Worm (Caenorhabditis elegans): ENCODE results near the gene R05D3.3.

ce11 chrIII:8394374-8395302 is 30.8 kb downstream of the R05D3.3 start, which contains the start of gene ZK353.10:
- no peak for TF ChIP-seq flt-1 (GFP tag; IDR thresholded peaks at IDR 0.05)
- no peak for TF ChIP-seq pes-1 (GFP tag; IDR thresholded peaks at IDR 0.05)
- no peak for TF ChIP-seq ama-1 (optimal IDR thresholded peaks at IDR 0.05)
- TF ChIP-seq ets-7 (tag; optimal IDR thresholded peaks at IDR 0.05) = no peak
- no peak for TF ChIP-seq ceh-13 (GFP tag; optimal IDR thresholded peaks at IDR 0.05)
